2 worm cellular contexts compared by ENCODE assay signal in the genomic region with DNA sequence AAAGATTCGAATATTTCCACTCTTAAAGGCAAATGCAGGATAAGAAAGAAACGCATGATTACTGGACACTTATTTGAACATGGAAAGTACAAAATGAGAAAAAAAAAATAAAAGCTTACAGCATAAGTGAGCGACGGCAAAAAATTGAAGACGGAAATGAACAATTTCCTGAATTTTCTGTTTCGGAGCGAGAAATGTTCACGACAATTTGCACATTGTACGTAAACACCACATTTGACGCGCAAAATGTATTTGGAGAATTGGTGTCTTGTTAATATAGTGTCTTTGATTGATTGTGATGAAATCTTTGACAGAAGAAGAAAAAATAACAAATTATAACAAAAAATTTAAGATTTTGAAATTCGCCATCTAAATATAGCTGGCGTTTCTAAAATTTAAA.
TF ChIP-seq lines count a peak whose summit lies in the region.

F36D4.5 (minus strand) TSS at position 225 of the 400 bp plus-strand sequence.

TF ChIP-seq in whole organism, L1 larva, 84 proteins besides CTCF, POLR2A, EP300 and RAD21 (continued from another document):
- TF ChIP-seq vab-15 (tag; optimal IDR thresholded peaks at IDR 0.05; lab: Kevin White, UChicago) (no peak), elt-2 (tag; optimal IDR thresholded peaks at IDR 0.05; lab: Kevin White, UChicago) (no peak), lin-35 (GFP tag; optimal IDR thresholded peaks at IDR 0.05; lab: Kevin White, UChicago) (peak; percentile 48 to 52), nhr-71 (tag; optimal IDR thresholded peaks at IDR 0.05; lab: Kevin White, UChicago) (peak; percentile 50), ztf-4 (tag; optimal IDR thresholded peaks at IDR 0.05; lab: Kevin White, UChicago) (no peak), irx-1 (tag; optimal IDR thresholded peaks at IDR 0.05; lab: Kevin White, UChicago) (peak; percentile 25), ceh-90 (tag; optimal IDR thresholded peaks at IDR 0.05; lab: Kevin White, UChicago) (no peak), snu-23 (GFP tag; optimal IDR thresholded peaks at IDR 0.05; lab: Kevin White, UChicago) (peak; percentile 47), lin-13 (GFP tag; optimal IDR thresholded peaks at IDR 0.05; lab: Kevin White, UChicago) (peak; percentile 1), sup-37 (GFP tag; optimal IDR thresholded peaks at IDR 0.05; lab: Kevin White, UChicago) (no peak), zip-4 (GFP tag; optimal IDR thresholded peaks at IDR 0.05; lab: Kevin White, UChicago) (no peak), lin-14 (GFP tag; optimal IDR thresholded peaks at IDR 0.05; lab: Kevin White, UChicago) (peak; percentile 73), fkh-4 (tag; optimal IDR thresholded peaks at IDR 0.05; lab: Kevin White, UChicago; ENCODE audit: borderline replicate concordance) (no peak), nhr-237 (tag; optimal IDR thresholded peaks at IDR 0.05; lab: Kevin White, UChicago) (no peak), nhr-47 (tag; optimal IDR thresholded peaks at IDR 0.05; lab: Kevin White, UChicago) (peak; percentile 38), tbx-2 (tag; optimal IDR thresholded peaks at IDR 0.05; lab: Kevin White, UChicago) (peak; percentile 41), dsc-1 (tag; optimal IDR thresholded peaks at IDR 0.05; lab: Kevin White, UChicago) (no peak), grh-1 (GFP tag; IDR thresholded peaks at IDR 0.05; lab: Robert Waterston, UW) (no peak), zag-1 (tag; optimal IDR thresholded peaks at IDR 0.05; lab: Kevin White, UChicago) (no peak), Y116A8C.19 (tag; optimal IDR thresholded peaks at IDR 0.05; lab: Kevin White, UChicago; ENCODE audit: borderline replicate concordance) (no peak), nhr-84 (tag; optimal IDR thresholded peaks at IDR 0.05; lab: Kevin White, UChicago) (no peak), dpl-1 (GFP tag; optimal IDR thresholded peaks at IDR 0.05; lab: Kevin White, UChicago) (peak; percentile 13 to 60 (median 26)), skn-1 (tag; optimal IDR thresholded peaks at IDR 0.05; lab: Kevin White, UChicago) (peak; percentile 0), unc-98 (GFP tag; IDR thresholded peaks at IDR 0.05; lab: Robert Waterston, UW) (no peak), nhr-11 (tag; optimal IDR thresholded peaks at IDR 0.05; lab: Kevin White, UChicago) (no peak), pqm-1 (tag; optimal IDR thresholded peaks at IDR 0.05; lab: Kevin White, UChicago) (no peak), mep-1 (tag; optimal IDR thresholded peaks at IDR 0.05; lab: Kevin White, UChicago) (peak; percentile 76), ceh-8 (GFP tag; optimal IDR thresholded peaks at IDR 0.05; lab: Kevin White, UChicago) (no peak), fkh-10 (GFP tag; optimal IDR thresholded peaks at IDR 0.05; lab: Kevin White, UChicago) (peak; percentile 54), blmp-1 (tag; optimal IDR thresholded peaks at IDR 0.05; lab: Kevin White, UChicago) (peak; percentile 39), snpc-4 (tag; optimal IDR thresholded peaks at IDR 0.05; lab: Kevin White, UChicago) (no peak), ceh-82 (tag; optimal IDR thresholded peaks at IDR 0.05; lab: Kevin White, UChicago) (peak in 1 of 3 experiments; percentile 14), swsn-7 (tag; optimal IDR thresholded peaks at IDR 0.05; lab: Kevin White, UChicago) (peak; percentile 45), pag-3 (tag; optimal IDR thresholded peaks at IDR 0.05; lab: Kevin White, UChicago; ENCODE audit: borderline replicate concordance, insufficient read depth) (no peak), F16B12.6 (tag; optimal IDR thresholded peaks at IDR 0.05; lab: Kevin White, UChicago) (peak; percentile 85), mdl-1 (tag; optimal IDR thresholded peaks at IDR 0.05; lab: Kevin White, UChicago) (peak in 1 of 2 experiments; percentile 14), C04F5.9 (tag; optimal IDR thresholded peaks at IDR 0.05; lab: Kevin White, UChicago) (no peak), unc-30 (tag; optimal IDR thresholded peaks at IDR 0.05; lab: Kevin White, UChicago) (no peak), unc-86 (tag; optimal IDR thresholded peaks at IDR 0.05; lab: Kevin White, UChicago) (no peak), nhr-28 (tag; optimal IDR thresholded peaks at IDR 0.05; lab: Kevin White, UChicago) (no peak), hpl-2 (GFP tag; optimal IDR thresholded peaks at IDR 0.05; lab: Kevin White, UChicago) (no peak), nhr-85 (tag; lab: Kevin White, UChicago) (no peak), xbp-1 (tag; optimal IDR thresholded peaks at IDR 0.05; lab: Kevin White, UChicago) (peak; percentile 27), aha-1 (tag; optimal IDR thresholded peaks at IDR 0.05; lab: Kevin White, UChicago) (no peak)

TF ChIP-seq in whole organism, L2 larva, 48 proteins besides CTCF, POLR2A, EP300 and RAD21 (continued from another document):
- TF ChIP-seq nhr-25 (tag; optimal IDR thresholded peaks at IDR 0.05; lab: Kevin White, UChicago) (peak; percentile 2), ztf-4 (tag; optimal IDR thresholded peaks at IDR 0.05; lab: Kevin White, UChicago) (no peak)
